Fruit fly (Drosophila melanogaster) whole organism, wandering third instar larva: ENCODE measurements around the gene CG31300.
A peak's percentile ranks its signal among the peaks of the same experiment; 100 is the strongest.

Experiments used
- Abd-B ChIP-seq: fragments of >200 bp; optimal IDR thresholded peaks from 2 replicates; lab custom pipeline; 2017; ENCODE audit warnings: missing biosample characterization, missing genetic modification characterization
- CG32264 ChIP-seq: fragments of 200-800 bp; sonication (Bioruptor generic); optimal IDR thresholded peaks from 2 replicates; lab custom pipeline; 2016; ENCODE audit warnings: missing biosample characterization, missing genetic modification characterization
- CG9705 ChIP-seq: fragments of 200-800 bp; sonication (Bioruptor generic); optimal IDR thresholded peaks from 2 replicates; lab custom pipeline; 2018; ENCODE audit warnings: missing biosample characterization, mild to moderate bottlenecking, missing genetic modification characterization
- CrebA ChIP-seq: fragments of 200-800 bp; sonication (Bioruptor generic); optimal IDR thresholded peaks from 2 replicates; lab custom pipeline; 2016; ENCODE audit warnings: missing biosample characterization, mild to moderate bottlenecking, missing genetic modification characterization, borderline replicate concordance
- Dfd ChIP-seq: fragments of >200 bp; optimal IDR thresholded peaks from 2 replicates; lab custom pipeline; 2017; ENCODE audit warnings: missing biosample characterization, missing genetic modification characterization
- Dif ChIP-seq: fragments of 200-275, 200-300 bp; sonication (Bioruptor generic); optimal IDR thresholded peaks from 2 replicates; lab custom pipeline; 2018; ENCODE audit warnings: missing biosample characterization, missing genetic modification characterization; ENCODE audit not compliant: partially characterized antibody
- GATAd ChIP-seq: sonication (Bioruptor generic); optimal IDR thresholded peaks from 2 replicates; lab custom pipeline; 2016; ENCODE audit warnings: missing biosample characterization, missing genetic modification characterization
- HLH106 ChIP-seq: fragments of 200-800 bp; optimal IDR thresholded peaks from 3 replicates; lab custom pipeline; 2019; ENCODE audit warnings: missing biosample characterization, mild to moderate bottlenecking, missing genetic modification characterization, moderate library complexity
- Hr83 ChIP-seq: fragments of 200-300 bp; sonication (Bioruptor generic); optimal IDR thresholded peaks from 2 replicates; lab custom pipeline; 2016; ENCODE audit warnings: missing biosample characterization, mild to moderate bottlenecking, missing genetic modification characterization, moderate library complexity; ENCODE audit not compliant: poor library complexity, severe bottlenecking
- Mio ChIP-seq: sonication (Bioruptor generic); optimal IDR thresholded peaks from 2 replicates; lab custom pipeline; 2016; ENCODE audit warnings: missing biosample characterization, missing genetic modification characterization
- Myc ChIP-seq: fragments of >200 bp; optimal IDR thresholded peaks from 2 replicates; lab custom pipeline; 2017
- N ChIP-seq: fragments of >200 bp; optimal IDR thresholded peaks from 2 replicates; lab custom pipeline; 2018; ENCODE audit warnings: missing biosample characterization, missing external identifiers, missing genetic modification characterization
- OdsH ChIP-seq: fragments of 200-800 bp; sonication (Bioruptor generic); optimal IDR thresholded peaks from 2 replicates; lab custom pipeline; 2016; ENCODE audit warnings: missing biosample characterization, mild to moderate bottlenecking, missing genetic modification characterization
- Rel ChIP-seq, 2 experiments: fragments of 200-800 bp; sonication (Bioruptor generic) in 1 of 2; optimal IDR thresholded peaks; 2 replicates in 1 of 2; 3 replicates in 1 of 2; lab custom pipeline; 2016 to 2019; ENCODE audit warnings: mild to moderate bottlenecking in 2 of 2, missing biosample characterization in 2 of 2, missing genetic modification characterization in 2 of 2, moderate library complexity in 1 of 2
- Sp1 ChIP-seq: fragments of 200-800 bp; sonication (Bioruptor generic); optimal IDR thresholded peaks from 3 replicates; lab custom pipeline; 2019; ENCODE audit warnings: missing biosample characterization, mild to moderate bottlenecking, missing genetic modification characterization, moderate library complexity
- Vsx2 ChIP-seq: fragments of 200-300, 225-300 bp; sonication (Bioruptor generic); optimal IDR thresholded peaks from 2 replicates; lab custom pipeline; 2018; ENCODE audit warnings: missing biosample characterization, missing genetic modification characterization; ENCODE audit not compliant: partially characterized antibody
- br ChIP-seq: fragments of 200-800 bp; sonication (Bioruptor generic); optimal IDR thresholded peaks from 2 replicates; lab custom pipeline; 2016; ENCODE audit warnings: missing biosample characterization, missing genetic modification characterization
- brk ChIP-seq: fragments of 200-800 bp; sonication (Bioruptor generic); optimal IDR thresholded peaks from 2 replicates; lab custom pipeline; 2016; ENCODE audit warnings: missing biosample characterization, mild to moderate bottlenecking, missing genetic modification characterization
- ey ChIP-seq: fragments of 200-800 bp; sonication (Bioruptor generic); optimal IDR thresholded peaks from 2 replicates; lab custom pipeline; 2016; ENCODE audit warnings: missing biosample characterization, missing genetic modification characterization
- foxo ChIP-seq, 2 experiments: fragments of 200-800 bp; sonication (Bioruptor generic); optimal IDR thresholded peaks; 2 replicates in 1 of 2; 3 replicates in 1 of 2; lab custom pipeline; 2016 to 2017; ENCODE audit warnings: missing biosample characterization in 2 of 2, missing genetic modification characterization in 2 of 2
- fru ChIP-seq: fragments of 200-800 bp; sonication (Bioruptor generic); optimal IDR thresholded peaks from 3 replicates; lab custom pipeline; 2016; ENCODE audit warnings: missing biosample characterization, mild to moderate bottlenecking, missing genetic modification characterization
- h ChIP-seq: fragments of 200-800 bp; sonication (Bioruptor generic); optimal IDR thresholded peaks from 3 replicates; lab custom pipeline; 2016; ENCODE audit warnings: missing biosample characterization, mild to moderate bottlenecking, missing genetic modification characterization
- jim ChIP-seq: fragments of 175-275, 200-325 bp; sonication (Bioruptor generic); optimal IDR thresholded peaks from 2 replicates; lab custom pipeline; 2016; ENCODE audit warnings: missing biosample characterization, mild to moderate bottlenecking, missing genetic modification characterization
- lola ChIP-seq: fragments of >200 bp; optimal IDR thresholded peaks from 2 replicates; lab custom pipeline; 2017; ENCODE audit warnings: missing biosample characterization, missing genetic modification characterization
- psq ChIP-seq: fragments of 200-800 bp; sonication (Bioruptor generic); optimal IDR thresholded peaks from 3 replicates; lab custom pipeline; 2017; ENCODE audit warnings: missing biosample characterization, mild to moderate bottlenecking, missing genetic modification characterization, moderate library complexity
- sv ChIP-seq: fragments of 200-800 bp; sonication (Bioruptor generic); optimal IDR thresholded peaks from 3 replicates; lab custom pipeline; 2016; ENCODE audit warnings: missing biosample characterization, missing genetic modification characterization
- tai ChIP-seq: sonication (Bioruptor generic); optimal IDR thresholded peaks from 2 replicates; lab custom pipeline; 2016; ENCODE audit warnings: missing biosample characterization, missing genetic modification characterization
- woc ChIP-seq: sonication (Bioruptor generic); optimal IDR thresholded peaks from 2 replicates; lab custom pipeline; 2016; ENCODE audit warnings: missing biosample characterization, mild to moderate bottlenecking, missing genetic modification characterization

The CG31300 gene

dm6 chr3R:25310843-25311242 lies 27.4 kb downstream of the CG31300 start, which contains the start of gene CG31099:
Gene CG31099 (minus strand): TSS chr3R:25310943.
- TF ChIP-seq CrebA (GFP tag; lab: Kevin White, UChicago): no peak
- no peak for TF ChIP-seq Dfd (GFP tag; lab: Kevin White, UChicago)
- TF ChIP-seq psq: no peak
- TF ChIP-seq jim (GFP tag; lab: Kevin White, UChicago): no peak
- TF ChIP-seq Dif (GFP tag; lab: Kevin White, UChicago): no peak
- TF ChIP-seq lola: no peak
- TF ChIP-seq woc (GFP tag; lab: Kevin White, UChicago): no peak
- TF ChIP-seq fru (GFP tag; lab: Kevin White, UChicago): no peak
- no peak for TF ChIP-seq GATAd (GFP tag; lab: Kevin White, UChicago)
- no peak for TF ChIP-seq br (GFP tag; lab: Kevin White, UChicago)
- TF ChIP-seq Myc (lab: Kevin White, UChicago): no peak
- TF ChIP-seq Sp1 (GFP tag; lab: Kevin White, UChicago): no peak
- TF ChIP-seq, all 38 proteins: peak for 0

dm6 chr3R:25312583-25312982 lies 29.2 kb downstream of the CG31300 start:
- no peak for TF ChIP-seq CG9705 (GFP tag; lab: Kevin White, UChicago)
- TF ChIP-seq Mio: no peak
- no peak for TF ChIP-seq foxo (GFP tag; optimal IDR thresholded peaks at IDR 0.05; lab: Kevin White, UChicago)
- no peak for TF ChIP-seq CG32264 (GFP tag; lab: Kevin White, UChicago)
- TF ChIP-seq psq: no peak
- TF ChIP-seq lola: no peak
- no peak for TF ChIP-seq Dif (GFP tag; lab: Kevin White, UChicago)
- no peak for TF ChIP-seq Vsx2
- no peak for TF ChIP-seq ey (GFP tag; lab: Kevin White, UChicago)
- no peak for TF ChIP-seq Abd-B (GFP tag; lab: Kevin White, UChicago)
- no peak for TF ChIP-seq OdsH
- no peak for TF ChIP-seq Sp1 (GFP tag; lab: Kevin White, UChicago)
- no peak for TF ChIP-seq fru (GFP tag; lab: Kevin White, UChicago)
- TF ChIP-seq N (GFP tag; lab: Kevin White, UChicago): no peak
- TF ChIP-seq HLH106 (tag; lab: Kevin White, UChicago): no peak

- peak; percentile 81 for TF ChIP-seq psq
- TF ChIP-seq Rel (GFP tag; optimal IDR thresholded peaks at IDR 0.05; lab: Kevin White, UChicago): no peak
- peak; percentile 91 for TF ChIP-seq Rel (tag; optimal IDR thresholded peaks at IDR 0.05; lab: Kevin White, UChicago)
- TF ChIP-seq fru (GFP tag; lab: Kevin White, UChicago): no peak
- no peak for TF ChIP-seq CG32264 (GFP tag; lab: Kevin White, UChicago)
- peak; percentile 40 for TF ChIP-seq Vsx2
- TF ChIP-seq Dfd (GFP tag; lab: Kevin White, UChicago): no peak
- no peak for TF ChIP-seq woc (GFP tag; lab: Kevin White, UChicago)
- peak; percentile 19 for TF ChIP-seq h (GFP tag; lab: Kevin White, UChicago)
- TF ChIP-seq br (GFP tag; lab: Kevin White, UChicago): no peak
- TF ChIP-seq, all 38 proteins: peak for 4
These were observed 30.4 kb downstream of the CG31300 start, which contains the start of gene CG31087 for dm6 chr3R:25313771-25314170. Gene CG31087 (minus strand): TSS chr3R:25313833.

dm6 chr3R:25316016-25316415 lies 32.6 kb downstream of the CG31300 start, which contains the start of gene CG10559:
Gene CG10559 (minus strand): TSS chr3R:25316116.
- TF ChIP-seq Dif (GFP tag; lab: Kevin White, UChicago) (peak; percentile 49), Sp1 (GFP tag; lab: Kevin White, UChicago) (no peak), tai (GFP tag; lab: Kevin White, UChicago) (no peak), sv (GFP tag; lab: Kevin White, UChicago) (no peak)

dm6 chr3R:25318011-25318410 lies 34.6 kb downstream of the CG31300 start, which contains the start of gene CG10553:
Gene CG10553 (minus strand): TSS chr3R:25318111.
- TF ChIP-seq Hr83: no peak
- no peak for TF ChIP-seq psq
- TF ChIP-seq HLH106 (tag; lab: Kevin White, UChicago): no peak
- TF ChIP-seq lola: no peak
- TF ChIP-seq brk: no peak
- TF ChIP-seq h (GFP tag; lab: Kevin White, UChicago): no peak
- TF ChIP-seq Myc (lab: Kevin White, UChicago): no peak
